Worm (Caenorhabditis elegans): ENCODE data around the gene phf-10.

ce11 chrV:260334-260733 lies 51.0 kb downstream of the phf-10 start:
- TF ChIP-seq nhr-25 (tag; optimal IDR thresholded peaks at IDR 0.05; ENCODE audit: borderline replicate concordance, insufficient read depth) (no peak), nhr-76 (tag; optimal IDR thresholded peaks at IDR 0.05) (no peak), unc-39 (tag; optimal IDR thresholded peaks at IDR 0.05) (no peak), Y105C5A.15 (GFP tag; IDR thresholded peaks at IDR 0.05) (no peak), pha-4 (GFP tag; IDR thresholded peaks at IDR 0.05) (0 out of 2 replicates have a peak, but pooled peaks have one; percentile 10), pha-4 (tag; optimal IDR thresholded peaks at IDR 0.05) (no peak), nhr-77 (tag; optimal IDR thresholded peaks at IDR 0.05) (peak; percentile 12), lin-29 (GFP tag; IDR thresholded peaks at IDR 0.05) (no peak), lir-3 (tag; optimal IDR thresholded peaks at IDR 0.05) (no peak)

Measured in whole organism, L4 larva.